Worm (Caenorhabditis elegans) whole organism, L4 larva: Measurements from ENCODE around the gene EEED8.3.

Experiments
- D1046.2 ChIP-seq: fragments of 200-800 bp; sonication (Bioruptor generic); IDR thresholded peaks from 2 replicates; pipeline ENCODE4 v1.3.6; 2022; ENCODE audit warnings: missing genetic modification characterization, missing compliant biosample characterization
- lim-7 ChIP-seq: fragments of 200-800 bp; sonication (Bioruptor generic); IDR thresholded peaks from 2 replicates; pipeline ENCODE4 v1.3.6; 2022; ENCODE audit warnings: missing genetic modification characterization, missing compliant biosample characterization
- nhr-76 ChIP-seq: fragments of 150-350 bp; optimal IDR thresholded peaks from 2 replicates; lab custom pipeline; 2014; ENCODE audit warnings: missing biosample characterization, missing genetic modification characterization
- pqm-1 ChIP-seq: sonication (generic microtip); optimal IDR thresholded peaks from 2 replicates; lab custom pipeline; 2017; ENCODE audit warnings: missing biosample characterization, missing genetic modification characterization

DNA sequence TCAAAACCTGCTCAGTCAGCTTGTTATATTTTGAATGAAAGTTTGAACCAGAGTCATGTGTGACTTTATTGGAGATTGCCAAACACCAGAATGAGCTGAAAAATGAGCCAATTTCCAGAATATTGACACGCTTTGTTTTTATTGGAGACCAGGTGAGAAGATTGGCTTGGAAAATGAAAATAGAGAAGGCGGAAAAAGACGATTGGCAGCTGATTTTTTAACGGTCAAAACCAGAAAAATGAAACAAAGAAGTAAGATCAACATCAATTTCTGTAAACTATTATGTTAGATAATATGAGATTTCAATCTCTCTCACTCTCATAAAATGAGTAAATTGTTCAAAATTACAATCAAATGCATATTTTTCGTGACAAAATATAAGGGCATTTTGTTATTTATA lies 19.0 kb downstream of the EEED8.3 start, which contains the start of gene srx-114:
- TF ChIP-seq D1046.2 (GFP tag; lab: Robert Waterston, UW), result no peak
- no peak for TF ChIP-seq nhr-76 (tag; lab: Kevin White, UChicago)
- TF ChIP-seq lim-7 (GFP tag; lab: Robert Waterston, UW), result no peak
- no peak for TF ChIP-seq pqm-1
